Fruit fly (Drosophila melanogaster) whole organism, embryonic: ENCODE measurements around the gene CG18269.

Experiments
- Bgb ChIP-seq: fragments of 200-800 bp; sonication (Bioruptor generic); IDR thresholded peaks from 2 replicates; pipeline ENCODE4 v1.3.6; 2022; ENCODE audit warnings: missing biosample characterization, missing genetic modification characterization; ENCODE audit not compliant: partially characterized antibody
- Bteb2 ChIP-seq: fragments of 200-800 bp; sonication (Bioruptor generic); optimal IDR thresholded peaks from 2 replicates; lab custom pipeline; 2016; ENCODE audit warnings: missing biosample characterization, missing genetic modification characterization
- CG1024 ChIP-seq: fragments of 200-800 bp; sonication (Bioruptor generic); IDR thresholded peaks from 2 replicates; pipeline ENCODE4 v1.3.6; 2022; ENCODE audit warnings: missing biosample characterization, missing genetic modification characterization
- CG10959 ChIP-seq: fragments of 200-800 bp; sonication (Bioruptor generic); IDR thresholded peaks from 2 replicates; pipeline ENCODE4 v1.3.6; 2022; ENCODE audit warnings: missing biosample characterization, missing genetic modification characterization
- CG10979 ChIP-seq: fragments of 200-800 bp; sonication (Bioruptor generic); optimal IDR thresholded peaks from 2 replicates; lab custom pipeline; 2018; ENCODE audit warnings: missing biosample characterization, mild to moderate bottlenecking, missing genetic modification characterization, moderate library complexity
- CG11247 ChIP-seq: fragments of 200-800 bp; sonication (Bioruptor generic); IDR thresholded peaks from 2 replicates; pipeline ENCODE4 v1.3.6; 2022; ENCODE audit warnings: missing biosample characterization, missing genetic modification characterization
- CG11560 ChIP-seq: fragments of 200-800 bp; sonication (Bioruptor generic); IDR thresholded peaks from 3 replicates; pipeline ENCODE4 v1.3.6; 2022; ENCODE audit warnings: missing biosample characterization, missing genetic modification characterization
- CG12104 ChIP-seq: fragments of 200-800 bp; sonication (Bioruptor generic); optimal IDR thresholded peaks from 3 replicates; lab custom pipeline; 2016; ENCODE audit warnings: missing biosample characterization, missing genetic modification characterization
- CG12219 ChIP-seq: fragments of 200-800 bp; sonication (Bioruptor generic); optimal IDR thresholded peaks from 3 replicates; lab custom pipeline; 2018; ENCODE audit warnings: missing biosample characterization, mild to moderate bottlenecking, missing genetic modification characterization
- CG1233 ChIP-seq: fragments of 200-800 bp; sonication (Bioruptor generic); optimal IDR thresholded peaks from 4 replicates; lab custom pipeline; 2018; ENCODE audit warnings: missing biosample characterization, mild to moderate bottlenecking, missing genetic modification characterization
- CG13123 ChIP-seq: fragments of 200-800 bp; sonication (Bioruptor generic); optimal IDR thresholded peaks from 2 replicates; lab custom pipeline; 2016; ENCODE audit warnings: missing biosample characterization, missing genetic modification characterization
- CG14860 ChIP-seq: fragments of 200-800 bp; sonication (Bioruptor generic); IDR thresholded peaks from 3 replicates; pipeline ENCODE4 v1.3.6; 2022; ENCODE audit warnings: missing biosample characterization, missing genetic modification characterization; ENCODE audit not compliant: partially characterized antibody
- CG14965 ChIP-seq: fragments of 200-800 bp; sonication (Bioruptor generic); optimal IDR thresholded peaks from 2 replicates; lab custom pipeline; 2016; ENCODE audit warnings: missing biosample characterization, missing genetic modification characterization, borderline replicate concordance
- CG17186 ChIP-seq: fragments of 200-800 bp; sonication (Bioruptor generic); optimal IDR thresholded peaks from 3 replicates; lab custom pipeline; 2017; ENCODE audit warnings: missing biosample characterization, missing genetic modification reagents, missing genetic modification characterization
- CG17802 ChIP-seq: fragments of 200-800 bp; sonication (Bioruptor generic); optimal IDR thresholded peaks from 2 replicates; lab custom pipeline; 2018; ENCODE audit warnings: missing biosample characterization, mild to moderate bottlenecking, missing genetic modification characterization, moderate library complexity
- CG18599 ChIP-seq: fragments of 200-800 bp; sonication (Bioruptor generic); optimal IDR thresholded peaks from 3 replicates; lab custom pipeline; 2017; ENCODE audit warnings: missing biosample characterization, missing genetic modification characterization, mild to moderate bottlenecking, moderate library complexity, missing genetic modification reagents
- CG2129 ChIP-seq: fragments of 200-800 bp; sonication (Bioruptor generic); IDR thresholded peaks from 2 replicates; pipeline ENCODE4 v1.3.6; 2022; ENCODE audit warnings: missing biosample characterization, missing genetic modification characterization; ENCODE audit not compliant: partially characterized antibody
- CG31224 ChIP-seq: fragments of 200-800 bp; sonication (Bioruptor generic); IDR thresholded peaks from 2 replicates; pipeline ENCODE4 v1.3.6; 2022; ENCODE audit warnings: missing biosample characterization, missing genetic modification characterization
- CG31365 ChIP-seq: fragments of 200-800 bp; sonication (Bioruptor generic); optimal IDR thresholded peaks from 2 replicates; lab custom pipeline; 2018; ENCODE audit warnings: missing biosample characterization, mild to moderate bottlenecking, missing genetic modification characterization
- CG7745 ChIP-seq: fragments of 200-800 bp; sonication (Bioruptor generic); optimal IDR thresholded peaks from 2 replicates; lab custom pipeline; 2018; ENCODE audit warnings: missing biosample characterization, mild to moderate bottlenecking, missing genetic modification characterization, moderate library complexity
- CG8478 ChIP-seq: fragments of >200 bp; optimal IDR thresholded peaks from 2 replicates; lab custom pipeline; 2018
- CkIIα-i1 ChIP-seq: fragments of 200-800 bp; sonication (Bioruptor generic); IDR thresholded peaks from 2 replicates; pipeline ENCODE4 v1.3.6; 2022; ENCODE audit warnings: missing biosample characterization, missing genetic modification characterization
- D19B ChIP-seq: fragments of 200-800 bp; sonication (Bioruptor generic); optimal IDR thresholded peaks from 2 replicates; lab custom pipeline; 2017; ENCODE audit warnings: missing biosample characterization, mild to moderate bottlenecking, missing genetic modification characterization
- Dref ChIP-seq: fragments of 200-800 bp; sonication (Bioruptor generic); IDR thresholded peaks from 2 replicates; pipeline ENCODE4 v1.3.6; 2022; ENCODE audit warnings: missing biosample characterization, missing genetic modification characterization
- Eip74EF ChIP-seq, 2 experiments: fragments of 200-800 bp in 1 of 2; fragments of >200 bp in 1 of 2; sonication (Bioruptor generic) in 1 of 2; optimal IDR thresholded peaks; 2 replicates each; lab custom pipeline; 2017 to 2019; ENCODE audit warnings: missing biosample characterization in 2 of 2, missing genetic modification characterization in 2 of 2, mild to moderate bottlenecking in 1 of 2, moderate library complexity in 1 of 2
- Elba2 ChIP-seq: fragments of 200-800 bp; sonication (Bioruptor generic); optimal IDR thresholded peaks from 3 replicates; lab custom pipeline; 2016; ENCODE audit warnings: missing biosample characterization, missing genetic modification characterization
- HLH3B ChIP-seq: fragments of 200-800 bp; sonication (Bioruptor generic); IDR thresholded peaks from 2 replicates; pipeline ENCODE4 v1.3.6; 2022; ENCODE audit warnings: missing biosample characterization, missing genetic modification characterization
- Hmx ChIP-seq: fragments of 200-800 bp; sonication (Bioruptor generic); optimal IDR thresholded peaks from 2 replicates; lab custom pipeline; 2016; ENCODE audit warnings: missing biosample characterization, missing genetic modification characterization
- Lpt ChIP-seq: fragments of >200 bp; optimal IDR thresholded peaks from 2 replicates; lab custom pipeline; 2018; ENCODE audit warnings: missing biosample characterization, missing genetic modification characterization
- Nf-YB ChIP-seq: fragments of 200-800 bp; sonication (Bioruptor generic); optimal IDR thresholded peaks from 3 replicates; lab custom pipeline; 2019; ENCODE audit warnings: missing biosample characterization, mild to moderate bottlenecking, missing genetic modification characterization, moderate library complexity
- Optix ChIP-seq: fragments of 200-800 bp; sonication (Bioruptor generic); IDR thresholded peaks from 3 replicates; pipeline ENCODE4 v1.3.6; 2022; ENCODE audit warnings: missing biosample characterization, missing genetic modification characterization
- Stat92E ChIP-seq, 3 experiments: fragments of >200 bp in 2 of 3; fragments of 200-800 bp in 1 of 3; sonication (Bioruptor generic) in 1 of 3; optimal IDR thresholded peaks; 2 replicates each; lab custom pipeline; 2017 to 2019; ENCODE audit warnings: missing biosample characterization in 3 of 3, missing genetic modification characterization in 3 of 3, mild to moderate bottlenecking in 1 of 3, moderate library complexity in 1 of 3
- YL-1 ChIP-seq: fragments of 200-800 bp; sonication (Bioruptor generic); optimal IDR thresholded peaks from 3 replicates; lab custom pipeline; 2017; ENCODE audit warnings: missing biosample characterization, mild to moderate bottlenecking, missing genetic modification characterization
- ab ChIP-seq: fragments of 200-800 bp; sonication (Bioruptor generic); optimal IDR thresholded peaks from 2 replicates; lab custom pipeline; 2016; ENCODE audit warnings: missing biosample characterization, missing genetic modification characterization
- bab2 ChIP-seq: fragments of 200-800 bp; sonication (Bioruptor generic); optimal IDR thresholded peaks from 2 replicates; lab custom pipeline; 2016; ENCODE audit warnings: missing biosample characterization, missing genetic modification characterization
- bowl ChIP-seq: fragments of 200-800 bp; sonication (Bioruptor generic); IDR thresholded peaks from 2 replicates; pipeline ENCODE4 v1.3.6; 2022; ENCODE audit warnings: missing biosample characterization, missing genetic modification characterization
- br ChIP-seq: fragments of >200 bp; optimal IDR thresholded peaks from 2 replicates; lab custom pipeline; 2017
- chinmo ChIP-seq: fragments of 200-800 bp; sonication (Bioruptor generic); IDR thresholded peaks from 4 replicates; pipeline ENCODE4 v1.3.6; 2022; ENCODE audit warnings: missing biosample characterization, missing genetic modification characterization; ENCODE audit not compliant: partially characterized antibody
- chn ChIP-seq: fragments of 200-800 bp; sonication (Bioruptor generic); optimal IDR thresholded peaks from 2 replicates; lab custom pipeline; 2016; ENCODE audit warnings: missing biosample characterization, missing genetic modification characterization
- dati ChIP-seq: fragments of 200-800 bp; sonication (Bioruptor generic); IDR thresholded peaks from 2 replicates; pipeline ENCODE4 v1.3.6; 2022; ENCODE audit warnings: missing biosample characterization, missing genetic modification characterization
- ftz-f1 ChIP-seq: fragments of 200-800 bp; sonication (Bioruptor generic); optimal IDR thresholded peaks from 2 replicates; lab custom pipeline; 2016; ENCODE audit warnings: missing biosample characterization, missing genetic modification characterization
- hb ChIP-seq: fragments of 200-800 bp; sonication (Bioruptor generic); IDR thresholded peaks from 3 replicates; pipeline ENCODE4 v1.3.6; 2022; ENCODE audit warnings: missing biosample characterization, missing genetic modification characterization; ENCODE audit not compliant: partially characterized antibody
- maf-S ChIP-seq: fragments of 200-800 bp; sonication (Bioruptor generic); optimal IDR thresholded peaks from 2 replicates; lab custom pipeline; 2016; ENCODE audit warnings: missing biosample characterization, missing genetic modification characterization
- pfk ChIP-seq: fragments of 200-800 bp; sonication (Bioruptor generic); optimal IDR thresholded peaks from 2 replicates; lab custom pipeline; 2018; ENCODE audit warnings: missing biosample characterization, mild to moderate bottlenecking, missing genetic modification characterization, moderate library complexity
- pita ChIP-seq: fragments of 200-800 bp; sonication (Bioruptor generic); optimal IDR thresholded peaks from 2 replicates; lab custom pipeline; 2017; ENCODE audit warnings: missing biosample characterization, mild to moderate bottlenecking, missing genetic modification characterization
- prd ChIP-seq, 3 experiments: fragments of >200 bp in 2 of 3; fragments of 200-800 bp in 1 of 3; sonication (Bioruptor generic) in 1 of 3; optimal IDR thresholded peaks in 2 of 3; IDR thresholded peaks in 1 of 3; 2 replicates in 2 of 3; 3 replicates in 1 of 3; pipeline versions ENCODE4 v1.3.6 to Lab custom; 2017 to 2022; ENCODE audit warnings: missing biosample characterization in 1 of 3, missing genetic modification characterization in 1 of 3
- pzg ChIP-seq: fragments of 200-800 bp; sonication (Bioruptor generic); optimal IDR thresholded peaks from 3 replicates; lab custom pipeline; 2018; ENCODE audit warnings: missing biosample characterization, mild to moderate bottlenecking, missing genetic modification characterization, moderate library complexity
- shn ChIP-seq: fragments of 200-800 bp; sonication (Bioruptor generic); optimal IDR thresholded peaks from 3 replicates; lab custom pipeline; 2016; ENCODE audit warnings: missing biosample characterization, missing genetic modification characterization
- unpg ChIP-seq: fragments of 200-800 bp; sonication (Bioruptor generic); optimal IDR thresholded peaks from 3 replicates; lab custom pipeline; 2018; ENCODE audit warnings: missing biosample characterization, mild to moderate bottlenecking, missing genetic modification characterization, moderate library complexity
- z ChIP-seq: fragments of 200-800 bp; sonication (Bioruptor generic); IDR thresholded peaks from 3 replicates; pipeline ENCODE4 v1.3.6; 2022; ENCODE audit warnings: missing biosample characterization, missing genetic modification characterization

CG18269 gene

DNA sequence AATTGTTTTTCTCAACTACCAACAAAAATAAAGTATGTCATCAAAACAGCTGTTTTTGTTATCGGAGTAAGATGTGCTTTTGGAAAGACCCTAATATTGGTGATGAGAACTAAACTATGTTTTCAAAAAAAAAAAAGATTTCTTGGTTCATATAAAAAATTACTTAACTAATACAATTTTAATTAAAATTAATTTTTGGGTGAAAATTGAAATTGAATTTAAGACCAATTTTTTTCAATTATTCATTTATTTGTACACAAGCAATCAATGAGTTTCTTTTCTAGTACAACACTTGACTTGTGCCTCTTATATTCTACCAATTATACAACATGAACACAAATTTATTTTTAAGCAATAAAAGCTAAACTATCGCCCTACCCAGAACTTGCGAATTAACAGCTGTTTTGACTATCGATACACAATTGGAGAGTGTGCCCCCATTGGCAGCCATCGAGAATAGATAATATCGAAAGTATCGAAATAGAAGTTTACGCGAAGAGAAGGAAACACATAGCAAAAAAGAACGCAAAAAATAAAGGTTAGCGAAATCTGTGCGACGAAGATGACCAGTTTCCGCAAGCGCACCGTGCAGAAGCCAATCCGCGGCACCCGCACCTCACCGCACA, 27.7 kb upstream of the CG18269 start, which contains the start of the genes Vps52 and Elp4 (continued):
- TF ChIP-seq Bgb (GFP tag; lab: Robert Waterston, UW) = peak; percentile 71
- TF ChIP-seq YL-1 = peak; percentile 20
- TF ChIP-seq CG31365 (tag; lab: Kevin White, UChicago) = no peak
- TF ChIP-seq CG11560 (tag; lab: Robert Waterston, UW) = 0 out of 3 replicates have a peak, but pooled peaks have one; percentile 30
- TF ChIP-seq maf-S = peak; percentile 48
- TF ChIP-seq Eip74EF (GFP tag; optimal IDR thresholded peaks at IDR 0.05; lab: Kevin White, UChicago) = no peak
- no peak for TF ChIP-seq ab (GFP tag; lab: Kevin White, UChicago)
- TF ChIP-seq unpg (GFP tag; lab: Kevin White, UChicago) = peak; percentile 75
- TF ChIP-seq Lpt (GFP tag; lab: Kevin White, UChicago) = no peak
- peak; percentile 14 for TF ChIP-seq shn (GFP tag; lab: Kevin White, UChicago)
- peak; percentile 30 for TF ChIP-seq CG12219 (GFP tag; lab: Kevin White, UChicago)
- no peak for TF ChIP-seq Optix
- TF ChIP-seq CG31224 (GFP tag; lab: Robert Waterston, UW) = peak; percentile 56; the same call in 1 of the 2 replicates
- peak; percentile 65 for TF ChIP-seq CG10979 (tag; lab: Kevin White, UChicago)
- no peak for TF ChIP-seq Hmx (GFP tag; lab: Kevin White, UChicago)
- no peak for TF ChIP-seq z
- peak; percentile 53 for TF ChIP-seq CG13123
- no peak for TF ChIP-seq CkIIα-i1 (GFP tag; lab: Robert Waterston, UW)
- no peak for TF ChIP-seq CG10959
- TF ChIP-seq ftz-f1 = no peak
- TF ChIP-seq HLH3B (GFP tag; lab: Robert Waterston, UW) = peak; percentile 29; the same call in 1 of the 2 replicates
- TF ChIP-seq CG14860 (GFP tag; lab: Robert Waterston, UW) = peak; percentile 72; the same call in 2 of the 3 replicates
- no peak for TF ChIP-seq bowl (GFP tag; lab: Robert Waterston, UW)
- TF ChIP-seq Dref (GFP tag; lab: Robert Waterston, UW) = peak; percentile 83
- TF ChIP-seq Nf-YB (GFP tag; lab: Kevin White, UChicago) = peak; percentile 60
- TF ChIP-seq prd (optimal IDR thresholded peaks at IDR 0.05; lab: Kevin White, UChicago) = no peak
- TF ChIP-seq prd (GFP tag; IDR thresholded peaks at IDR 0.05; lab: Robert Waterston, UW) = peak; percentile 75
- TF ChIP-seq chinmo (GFP tag; lab: Robert Waterston, UW) = 0 out of 4 replicates have a peak, but pooled peaks have one; percentile 55
- no peak for TF ChIP-seq br (lab: Kevin White, UChicago)
- no peak for TF ChIP-seq CG8478 (lab: Kevin White, UChicago)
- TF ChIP-seq dati = no peak
- no peak for TF ChIP-seq D19B (GFP tag; lab: Kevin White, UChicago)
- TF ChIP-seq pfk (GFP tag; lab: Kevin White, UChicago) = no peak
- TF ChIP-seq CG14965 (GFP tag; lab: Kevin White, UChicago) = no peak
- no peak for TF ChIP-seq pita (GFP tag; lab: Kevin White, UChicago)
- TF ChIP-seq pzg (GFP tag; lab: Kevin White, UChicago) = peak; percentile 50
- peak; percentile 42 for TF ChIP-seq Elba2 (GFP tag; lab: Kevin White, UChicago)

DNA sequence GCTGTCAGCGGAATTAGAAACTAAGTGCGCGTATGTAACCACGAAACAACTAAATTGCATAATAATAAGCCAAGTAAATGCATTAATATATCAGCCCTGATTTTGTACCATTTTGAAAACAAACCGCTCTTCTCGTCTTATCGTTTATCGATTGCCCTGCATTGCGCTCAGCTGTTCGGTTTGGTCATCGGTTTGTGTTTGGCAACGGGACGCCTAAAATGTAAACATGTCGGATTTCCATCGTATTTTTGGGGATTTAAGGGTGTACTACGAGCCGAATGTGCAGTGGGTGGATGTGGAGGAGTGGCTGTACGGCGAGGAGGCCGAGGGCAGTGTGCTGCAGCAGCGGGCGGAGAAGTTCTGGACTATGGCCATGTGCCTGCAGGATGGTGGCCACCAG, 25.9 kb upstream of the CG18269 start, which contains the start of gene Cap-D3:
Gene Cap-D3, plus strand, starts transcription at position 183 of the 400 bp plus-strand sequence.
- TF ChIP-seq CG11247 (GFP tag; lab: Robert Waterston, UW) = no peak
- no peak for TF ChIP-seq CG12104 (GFP tag; lab: Kevin White, UChicago)
- TF ChIP-seq CG1024 = no peak
- TF ChIP-seq Stat92E (GFP tag; optimal IDR thresholded peaks at IDR 0.05; lab: Kevin White, UChicago) = no peak
- no peak for TF ChIP-seq CG1233 (GFP tag; lab: Kevin White, UChicago)
- TF ChIP-seq CG2129 = 0 out of 2 replicates have a peak, but pooled peaks have one; percentile 12
- TF ChIP-seq CG7745 (tag; lab: Kevin White, UChicago) = no peak
- no peak for TF ChIP-seq CG17186 (GFP tag; lab: Kevin White, UChicago)
- 0 out of 3 replicates have a peak, but pooled peaks have one; percentile 70 for TF ChIP-seq hb
- TF ChIP-seq CG14860 (GFP tag; lab: Robert Waterston, UW) = peak; percentile 67
- TF ChIP-seq Bteb2 (GFP tag; lab: Kevin White, UChicago) = no peak
- no peak for TF ChIP-seq CG18599 (GFP tag; lab: Kevin White, UChicago)
- no peak for TF ChIP-seq chn
- TF ChIP-seq CG17802 (tag; lab: Kevin White, UChicago) = peak; percentile 94
- TF ChIP-seq bab2 (GFP tag; lab: Kevin White, UChicago) = no peak
